Worm (Caenorhabditis elegans): ENCODE measurements around the gene F53C3.4.

ce11 chrII:3906615-3907190 lies 5.5 kb downstream of the F53C3.4 start, which contains the start of the genes F53C3.11 and fbxb-103:
- TF ChIP-seq F13C5.2 (tag; optimal IDR thresholded peaks at IDR 0.05) (no peak), tbx-37 (GFP tag; conservative IDR thresholded peaks at IDR 0.05) (no peak), hnd-1 (tag; optimal IDR thresholded peaks at IDR 0.05) (no peak), ama-1 (optimal IDR thresholded peaks at IDR 0.05) (no peak), tra-4 (tag; optimal IDR thresholded peaks at IDR 0.05) (no peak), sea-1 (GFP tag; conservative IDR thresholded peaks at IDR 0.05) (no peak), flt-1 (GFP tag; IDR thresholded peaks at IDR 0.05) (no peak), hmbx-1 (tag; optimal IDR thresholded peaks at IDR 0.05) (no peak), ceh-36 (tag; optimal IDR thresholded peaks at IDR 0.05) (no peak), tbx-11 (GFP tag; IDR thresholded peaks at IDR 0.05) (no peak), hmg-4 (GFP tag; optimal IDR thresholded peaks at IDR 0.05) (no peak)

All from whole organism, early embryonic.